Fruit fly (Drosophila melanogaster) whole organism, embryonic: ENCODE measurements around the gene CG1532.
A peak's percentile ranks its signal among the peaks of the same experiment; 100 is the strongest.

Experiments used
- Antp ChIP-seq: fragments of 200-800 bp; sonication (Bioruptor generic); optimal IDR thresholded peaks from 3 replicates; lab custom pipeline; 2016; ENCODE audit warnings: missing biosample characterization, missing genetic modification characterization
- CG10147 ChIP-seq: fragments of 200-800 bp; sonication (Bioruptor generic); optimal IDR thresholded peaks from 2 replicates; lab custom pipeline; 2019; ENCODE audit warnings: missing biosample characterization, mild to moderate bottlenecking, missing genetic modification characterization, moderate library complexity
- CG11456 ChIP-seq: fragments of 200-800 bp; sonication (Bioruptor generic); IDR thresholded peaks from 3 replicates; pipeline ENCODE4 v1.3.6; 2022; ENCODE audit warnings: missing biosample characterization, missing genetic modification characterization
- CG14965 ChIP-seq: fragments of 200-800 bp; sonication (Bioruptor generic); optimal IDR thresholded peaks from 2 replicates; lab custom pipeline; 2016; ENCODE audit warnings: missing biosample characterization, missing genetic modification characterization, borderline replicate concordance
- CG15479 ChIP-seq: fragments of 200-800 bp; sonication (Bioruptor generic); optimal IDR thresholded peaks from 3 replicates; lab custom pipeline; 2019; ENCODE audit warnings: missing biosample characterization, mild to moderate bottlenecking, missing genetic modification characterization, moderate library complexity
- CG1603 ChIP-seq: fragments of 200-800 bp; sonication (Bioruptor generic); optimal IDR thresholded peaks from 2 replicates; lab custom pipeline; 2019; ENCODE audit warnings: missing biosample characterization, mild to moderate bottlenecking, missing genetic modification characterization, moderate library complexity
- CG1647 ChIP-seq: fragments of 200-800 bp; sonication (Bioruptor generic); optimal IDR thresholded peaks from 3 replicates; lab custom pipeline; 2016; ENCODE audit warnings: missing biosample characterization, missing genetic modification characterization
- CG16815 ChIP-seq: fragments of 200-800 bp; sonication (Bioruptor generic); optimal IDR thresholded peaks from 3 replicates; lab custom pipeline; 2017; ENCODE audit warnings: missing biosample characterization, mild to moderate bottlenecking, missing genetic modification characterization
- CG2120 ChIP-seq: fragments of 200-800 bp; sonication (Bioruptor generic); optimal IDR thresholded peaks from 3 replicates; lab custom pipeline; 2016; ENCODE audit warnings: missing biosample characterization, missing genetic modification characterization
- CG31388 ChIP-seq: fragments of 200-800 bp; sonication (Bioruptor generic); optimal IDR thresholded peaks from 2 replicates; lab custom pipeline; 2016; ENCODE audit warnings: missing biosample characterization, missing genetic modification characterization
- CG32767 ChIP-seq: fragments of 200-800 bp; sonication (Bioruptor generic); IDR thresholded peaks from 2 replicates; pipeline ENCODE4 v1.3.6; 2022; ENCODE audit warnings: missing biosample characterization, missing genetic modification characterization
- CG33557 ChIP-seq: fragments of 200-800 bp; sonication (Bioruptor generic); optimal IDR thresholded peaks from 2 replicates; lab custom pipeline; 2019; ENCODE audit warnings: missing biosample characterization, mild to moderate bottlenecking, missing genetic modification characterization, moderate library complexity
- CG43689 ChIP-seq: fragments of 200-800 bp; sonication (Bioruptor generic); IDR thresholded peaks from 2 replicates; pipeline ENCODE4 v1.3.6; 2022; ENCODE audit warnings: missing biosample characterization, missing genetic modification characterization
- CG4820 ChIP-seq: fragments of 200-800 bp; sonication (Bioruptor generic); optimal IDR thresholded peaks from 3 replicates; lab custom pipeline; 2016; ENCODE audit warnings: missing biosample characterization, missing genetic modification characterization
- CG8765 ChIP-seq: fragments of 200-800 bp; sonication (Bioruptor generic); IDR thresholded peaks from 2 replicates; pipeline ENCODE4 v1.3.6; 2022; ENCODE audit warnings: missing biosample characterization, missing genetic modification characterization
- CG9215 ChIP-seq: fragments of 200-800 bp; sonication (Bioruptor generic); IDR thresholded peaks from 2 replicates; pipeline ENCODE4 v1.3.6; 2022; ENCODE audit warnings: missing biosample characterization, missing genetic modification characterization
- CG9437 ChIP-seq: fragments of 200-800 bp; sonication (Bioruptor generic); optimal IDR thresholded peaks from 2 replicates; lab custom pipeline; 2018; ENCODE audit warnings: missing biosample characterization, mild to moderate bottlenecking, missing genetic modification characterization
- CG9797 ChIP-seq: fragments of 200-800 bp; sonication (Bioruptor generic); optimal IDR thresholded peaks from 3 replicates; lab custom pipeline; 2018; ENCODE audit warnings: missing biosample characterization, mild to moderate bottlenecking, missing genetic modification characterization
- CG9932 ChIP-seq: fragments of 200-800 bp; sonication (Bioruptor generic); IDR thresholded peaks from 2 replicates; pipeline ENCODE4 v1.3.6; 2022; ENCODE audit warnings: missing biosample characterization, missing genetic modification characterization
- D19A ChIP-seq: fragments of 200-800 bp; optimal IDR thresholded peaks from 3 replicates; lab custom pipeline; 2019; ENCODE audit warnings: missing biosample characterization, mild to moderate bottlenecking, missing genetic modification characterization, moderate library complexity
- Doc3 ChIP-seq: fragments of 200-800 bp; sonication (Bioruptor generic); IDR thresholded peaks from 3 replicates; pipeline ENCODE4 v1.3.6; 2022; ENCODE audit warnings: missing biosample characterization, missing genetic modification characterization; ENCODE audit not compliant: partially characterized antibody
- E2f2 ChIP-seq: fragments of 200-800 bp; sonication (Bioruptor generic); IDR thresholded peaks from 2 replicates; pipeline ENCODE4 v1.3.6; 2022; ENCODE audit warnings: missing biosample characterization, missing genetic modification characterization
- Gsc ChIP-seq: fragments of 200-800 bp; sonication (Bioruptor generic); IDR thresholded peaks from 2 replicates; pipeline ENCODE4 v1.3.6; 2022; ENCODE audit warnings: missing biosample characterization, missing genetic modification characterization
- Hr51 ChIP-seq, 2 experiments: fragments of 200-800 bp; sonication (Bioruptor generic); optimal IDR thresholded peaks; 2 replicates in 1 of 2; 3 replicates in 1 of 2; lab custom pipeline; 2016 to 2018; ENCODE audit warnings: missing biosample characterization in 2 of 2, missing genetic modification characterization in 2 of 2, mild to moderate bottlenecking in 1 of 2, moderate library complexity in 1 of 2
- Kr ChIP-seq: fragments of 200-800 bp; sonication (Bioruptor generic); optimal IDR thresholded peaks from 2 replicates; lab custom pipeline; 2017; ENCODE audit warnings: missing biosample characterization, mild to moderate bottlenecking, missing genetic modification characterization
- MBD-R2 ChIP-seq: fragments of 200-800 bp; sonication (Bioruptor generic); IDR thresholded peaks from 2 replicates; pipeline ENCODE4 v1.3.6; 2022; ENCODE audit warnings: missing biosample characterization, missing genetic modification characterization
- Myb ChIP-seq: fragments of 200-800 bp; sonication (Bioruptor generic); optimal IDR thresholded peaks from 2 replicates; lab custom pipeline; 2016; ENCODE audit warnings: missing biosample characterization, missing genetic modification characterization
- Neu2 ChIP-seq: fragments of 200-800 bp; sonication (Bioruptor generic); optimal IDR thresholded peaks from 3 replicates; lab custom pipeline; 2016; ENCODE audit warnings: missing biosample characterization, missing genetic modification characterization, borderline replicate concordance
- Xrp1 ChIP-seq: fragments of 200-800 bp; sonication (Bioruptor generic); IDR thresholded peaks from 2 replicates; pipeline ENCODE4 v1.3.6; 2022; ENCODE audit warnings: missing biosample characterization, missing genetic modification characterization
- ato ChIP-seq: fragments of 200-800 bp; sonication (Bioruptor generic); IDR thresholded peaks from 2 replicates; pipeline ENCODE4 v1.3.6; 2022; ENCODE audit warnings: missing biosample characterization, missing genetic modification characterization; ENCODE audit not compliant: partially characterized antibody
- da ChIP-seq: fragments of 200-800 bp; sonication (Bioruptor generic); optimal IDR thresholded peaks from 2 replicates; lab custom pipeline; 2016; ENCODE audit warnings: missing biosample characterization, missing genetic modification characterization
- dysf ChIP-seq: fragments of 200-800 bp; sonication (Bioruptor generic); IDR thresholded peaks from 3 replicates; pipeline ENCODE4 v1.3.6; 2022; ENCODE audit warnings: missing biosample characterization, missing genetic modification characterization
- fd102C ChIP-seq: fragments of 200-800 bp; sonication (Bioruptor generic); optimal IDR thresholded peaks from 2 replicates; lab custom pipeline; 2018; ENCODE audit warnings: missing biosample characterization, mild to moderate bottlenecking, missing genetic modification characterization, moderate library complexity
- fd96Cb ChIP-seq: fragments of 200-800 bp; sonication (Bioruptor generic); optimal IDR thresholded peaks from 2 replicates; lab custom pipeline; 2018; ENCODE audit warnings: missing biosample characterization, mild to moderate bottlenecking, missing genetic modification characterization, moderate library complexity
- gfzf ChIP-seq: fragments of 200-800 bp; sonication (Bioruptor generic); optimal IDR thresholded peaks from 2 replicates; lab custom pipeline; 2016; ENCODE audit warnings: missing biosample characterization, mild to moderate bottlenecking, missing genetic modification characterization, moderate library complexity
- grau ChIP-seq: fragments of 200-800 bp; optimal IDR thresholded peaks from 3 replicates; lab custom pipeline; 2019; ENCODE audit warnings: missing biosample characterization, mild to moderate bottlenecking, missing genetic modification characterization, moderate library complexity
- lab ChIP-seq: fragments of 200-800 bp; sonication (Bioruptor generic); optimal IDR thresholded peaks from 3 replicates; lab custom pipeline; 2017; ENCODE audit warnings: missing biosample characterization, missing genetic modification characterization, mild to moderate bottlenecking, moderate library complexity, missing genetic modification reagents
- nau ChIP-seq: fragments of 200-800 bp; sonication (Bioruptor generic); optimal IDR thresholded peaks from 3 replicates; lab custom pipeline; 2017; ENCODE audit warnings: missing biosample characterization, mild to moderate bottlenecking, missing genetic modification characterization, missing genetic modification reagents
- nerfin-1 ChIP-seq: fragments of 200-800 bp; sonication (Bioruptor generic); optimal IDR thresholded peaks from 3 replicates; lab custom pipeline; 2019; ENCODE audit warnings: missing biosample characterization, mild to moderate bottlenecking, missing genetic modification characterization, moderate library complexity
- pfk ChIP-seq: fragments of 200-800 bp; sonication (Bioruptor generic); optimal IDR thresholded peaks from 2 replicates; lab custom pipeline; 2018; ENCODE audit warnings: missing biosample characterization, mild to moderate bottlenecking, missing genetic modification characterization, moderate library complexity
- pros ChIP-seq: fragments of 200-800 bp; sonication (Bioruptor generic); optimal IDR thresholded peaks from 3 replicates; lab custom pipeline; 2019; ENCODE audit warnings: missing biosample characterization, mild to moderate bottlenecking, missing genetic modification characterization, moderate library complexity
- run ChIP-seq: fragments of 200-800 bp; sonication (Bioruptor generic); optimal IDR thresholded peaks from 3 replicates; lab custom pipeline; 2018; ENCODE audit warnings: missing biosample characterization, mild to moderate bottlenecking, missing genetic modification characterization
- sens ChIP-seq: fragments of 200-800 bp; sonication (Bioruptor generic); peaks from one replicate; lab custom pipeline; 2016; ENCODE audit warnings: missing biosample characterization, missing genetic modification characterization
- sob ChIP-seq: fragments of 200-800 bp; sonication (Bioruptor generic); IDR thresholded peaks from 2 replicates; pipeline ENCODE4 v1.3.6; 2022; ENCODE audit warnings: missing biosample characterization, missing genetic modification characterization
- tio ChIP-seq: fragments of 200-800 bp; sonication (Bioruptor generic); optimal IDR thresholded peaks from 2 replicates; lab custom pipeline; 2017; ENCODE audit warnings: missing biosample characterization, missing genetic modification characterization, inconsistent platforms
- tna ChIP-seq: fragments of 200-800 bp; sonication (Bioruptor generic); IDR thresholded peaks from 2 replicates; pipeline ENCODE4 v1.3.6; 2022; ENCODE audit warnings: missing biosample characterization, missing genetic modification characterization; ENCODE audit not compliant: partially characterized antibody
- ttk ChIP-seq: fragments of 200-800 bp; sonication (Bioruptor generic); IDR thresholded peaks from 2 replicates; pipeline ENCODE4 v2.1.2; 2022; ENCODE audit warnings: missing biosample characterization, missing genetic modification characterization
- vnd ChIP-seq: fragments of 200-800 bp; sonication (Bioruptor generic); IDR thresholded peaks from 3 replicates; pipeline ENCODE4 v1.3.6; 2022; ENCODE audit warnings: missing biosample characterization, missing genetic modification characterization; ENCODE audit not compliant: partially characterized antibody
- wdn ChIP-seq: fragments of 200-800 bp; sonication (Bioruptor generic); IDR thresholded peaks from 2 replicates; pipeline ENCODE4 v1.3.6; 2022; ENCODE audit warnings: missing biosample characterization, missing genetic modification characterization

CG1532 gene

dm6 chrX:21053849-21054581, 25.9 kb upstream of the CG1532 start, which contains the start of the genes Stt3A and bves (continued):
- TF ChIP-seq CG9437 (peak; percentile 94), CG10147 (GFP tag; lab: Kevin White, UChicago) (peak; percentile 97), Kr (GFP tag; lab: Kevin White, UChicago) (peak; percentile 85), fd102C (GFP tag; lab: Kevin White, UChicago) (peak; percentile 93), CG8765 (GFP tag; lab: Robert Waterston, UW) (peak; percentile 95), CG11456 (GFP tag; lab: Robert Waterston, UW) (peak; percentile 95), Hr51 (GFP tag; optimal IDR thresholded peaks at IDR 0.05; lab: Kevin White, UChicago) (peak; percentile 98 to 99), nau (peak; percentile 98), nerfin-1 (tag; lab: Kevin White, UChicago) (peak; percentile 97), grau (peak; percentile 98), fd96Cb (peak; percentile 97), CG33557 (GFP tag; lab: Kevin White, UChicago) (peak; percentile 98), MBD-R2 (GFP tag; lab: Robert Waterston, UW) (peak; percentile 94), sob (GFP tag; lab: Robert Waterston, UW) (peak; percentile 98), tna (GFP tag; lab: Robert Waterston, UW) (peak; percentile 23; the same call in 1 of the 2 replicates), Gsc (GFP tag; lab: Robert Waterston, UW) (peak; percentile 90), Doc3 (GFP tag; lab: Robert Waterston, UW) (peak; percentile 63), CG31388 (peak; percentile 89), CG1647 (peak; percentile 97), Neu2 (GFP tag; lab: Kevin White, UChicago) (peak; percentile 92), CG14965 (GFP tag; lab: Kevin White, UChicago) (peak; percentile 87), CG16815 (GFP tag; lab: Kevin White, UChicago) (peak; percentile 97), CG4820 (GFP tag; lab: Kevin White, UChicago) (peak; percentile 97), CG15479 (GFP tag; lab: Kevin White, UChicago) (peak; percentile 59), ato (GFP tag; lab: Robert Waterston, UW) (peak; percentile 25), E2f2 (GFP tag; lab: Robert Waterston, UW) (peak; percentile 89), Xrp1 (GFP tag; lab: Robert Waterston, UW) (peak; percentile 99), lab (GFP tag; lab: Kevin White, UChicago) (peak; percentile 99), Antp (GFP tag; lab: Kevin White, UChicago) (peak; percentile 99), D19A (tag; lab: Kevin White, UChicago) (peak; percentile 97), CG2120 (GFP tag; lab: Kevin White, UChicago) (peak; percentile 99), gfzf (GFP tag; lab: Kevin White, UChicago) (peak; percentile 9), ttk (GFP tag; lab: Robert Waterston, UW) (peak; percentile 95), pfk (GFP tag; lab: Kevin White, UChicago) (peak; percentile 65), sens (GFP tag; lab: Kevin White, UChicago) (peak; percentile 100), wdn (GFP tag; lab: Robert Waterston, UW) (peak; percentile 97), Myb (GFP tag; lab: Kevin White, UChicago) (peak; percentile 90), da (GFP tag; lab: Kevin White, UChicago) (peak; percentile 95), run (peak; percentile 98), CG9215 (GFP tag; lab: Robert Waterston, UW) (peak; percentile 93), CG43689 (GFP tag; lab: Robert Waterston, UW) (peak; percentile 94), vnd (GFP tag; lab: Robert Waterston, UW) (peak; percentile 72), dysf (peak; percentile 98), CG32767 (peak; percentile 98), pros (peak; percentile 69), CG9797 (GFP tag; lab: Kevin White, UChicago) (peak; percentile 67), CG1603 (peak; percentile 94), CG9932 (GFP tag; lab: Robert Waterston, UW) (peak; percentile 95), tio (peak; percentile 94)
